Worm (Caenorhabditis elegans) whole organism, L3 larva: Measurements from ENCODE around the gene ugt-4.

Source experiments
- ZK546.5 ChIP-seq: sonication (generic microtip); optimal IDR thresholded peaks from 2 replicates; lab custom pipeline; 2017; ENCODE audit warnings: missing biosample characterization, missing genetic modification characterization
- ceh-28 ChIP-seq: fragments of 150-350 bp; optimal IDR thresholded peaks from 2 replicates; lab custom pipeline; 2014; ENCODE audit warnings: missing biosample characterization, missing genetic modification reagents, missing genetic modification characterization
- ceh-82 ChIP-seq: fragments of 150-350 bp; optimal IDR thresholded peaks from 2 replicates; lab custom pipeline; 2014; ENCODE audit warnings: missing biosample characterization, missing genetic modification characterization
- ceh-9 ChIP-seq: sonication (generic microtip); optimal IDR thresholded peaks from 2 replicates; lab custom pipeline; 2018; ENCODE audit warnings: missing biosample characterization, missing genetic modification characterization
- daf-12 ChIP-seq: fragments of 150-350 bp; optimal IDR thresholded peaks from 2 replicates; lab custom pipeline; 2014; ENCODE audit warnings: missing biosample characterization, missing genetic modification reagents, missing genetic modification characterization
- egl-27 ChIP-seq: sonication (generic microtip); optimal IDR thresholded peaks from 4 replicates; lab custom pipeline; 2017; ENCODE audit warnings: missing biosample characterization, missing genetic modification reagents, missing genetic modification characterization
- elt-1 ChIP-seq: fragments of 150-350 bp; optimal IDR thresholded peaks from 2 replicates; lab custom pipeline; 2014; ENCODE audit warnings: missing biosample characterization, missing genetic modification characterization
- elt-2 ChIP-seq: sonication (generic microtip); optimal IDR thresholded peaks from 2 replicates; lab custom pipeline; 2016; ENCODE audit warnings: missing genetic modification reagents, mild to moderate bottlenecking, missing genetic modification characterization, missing compliant biosample characterization
- elt-3 ChIP-seq, 3 experiments: fragments of 150-350 bp in 1 of 3; sonication (generic microtip) in 2 of 3; optimal IDR thresholded peaks; 2 replicates in 2 of 3; 4 replicates in 1 of 3; lab custom pipeline; 2014 to 2017; ENCODE audit warnings: missing biosample characterization in 3 of 3, missing genetic modification characterization in 3 of 3
- fkh-10 ChIP-seq: sonication (generic microtip); optimal IDR thresholded peaks from 2 replicates; lab custom pipeline; 2017; ENCODE audit warnings: missing biosample characterization, missing genetic modification reagents, missing genetic modification characterization
- fkh-2 ChIP-seq: fragments of 150-350 bp; optimal IDR thresholded peaks from 2 replicates; lab custom pipeline; 2014; ENCODE audit warnings: missing biosample characterization, missing genetic modification reagents, missing genetic modification characterization
- fos-1 ChIP-seq: fragments of 150-350 bp; optimal IDR thresholded peaks from 2 replicates; lab custom pipeline; 2014; ENCODE audit warnings: missing biosample characterization, missing genetic modification characterization
- hmg-11 ChIP-seq: sonication (generic microtip); optimal IDR thresholded peaks from 2 replicates; lab custom pipeline; 2016; ENCODE audit warnings: missing genetic modification characterization, missing compliant biosample characterization
- lin-15B ChIP-seq: fragments of 150-350 bp; optimal IDR thresholded peaks from 2 replicates; lab custom pipeline; 2014; ENCODE audit warnings: missing biosample characterization, missing genetic modification characterization
- lin-39 ChIP-seq: fragments of 150-350 bp; optimal IDR thresholded peaks from 2 replicates; lab custom pipeline; 2018; ENCODE audit warnings: missing biosample characterization, missing genetic modification reagents, missing genetic modification characterization
- nfya-1 ChIP-seq: sonication (generic microtip); optimal IDR thresholded peaks from 2 replicates; lab custom pipeline; 2017; ENCODE audit warnings: missing genetic modification characterization, mild to moderate bottlenecking, missing compliant biosample characterization, antibody characterized with exemption, moderate library complexity; ENCODE audit not compliant: insufficient read depth
- nhr-11 ChIP-seq: fragments of 150-350 bp; optimal IDR thresholded peaks from 2 replicates; lab custom pipeline; 2014; ENCODE audit warnings: missing biosample characterization, missing genetic modification characterization
- nhr-12 ChIP-seq: fragments of 150-350 bp; optimal IDR thresholded peaks from 2 replicates; lab custom pipeline; 2014; ENCODE audit warnings: missing biosample characterization, missing genetic modification characterization
- nhr-23 ChIP-seq: fragments of 150-350 bp; optimal IDR thresholded peaks from 2 replicates; lab custom pipeline; 2014; ENCODE audit warnings: missing biosample characterization, missing genetic modification reagents, missing genetic modification characterization
- nhr-237 ChIP-seq: fragments of 150-350 bp; optimal IDR thresholded peaks from 2 replicates; lab custom pipeline; 2014; ENCODE audit warnings: missing biosample characterization, missing genetic modification characterization
- nhr-25 ChIP-seq: sonication (generic microtip); optimal IDR thresholded peaks from 2 replicates; lab custom pipeline; 2017; ENCODE audit warnings: missing biosample characterization, missing genetic modification characterization
- nhr-28 ChIP-seq: fragments of 150-350 bp; optimal IDR thresholded peaks from 2 replicates; lab custom pipeline; 2014; ENCODE audit warnings: missing biosample characterization, missing genetic modification characterization
- nhr-67 ChIP-seq: fragments of 150-350 bp; optimal IDR thresholded peaks from 2 replicates; lab custom pipeline; 2014; ENCODE audit warnings: missing biosample characterization, missing genetic modification characterization
- nhr-76 ChIP-seq: fragments of 150-350 bp; sonication (generic microtip); optimal IDR thresholded peaks from 5 replicates; lab custom pipeline; 2014; ENCODE audit warnings: missing biosample characterization, missing genetic modification characterization
- pha-4 ChIP-seq: fragments of 150-350 bp; optimal IDR thresholded peaks from 2 replicates; lab custom pipeline; 2014; ENCODE audit warnings: missing biosample characterization, missing genetic modification reagents, missing genetic modification characterization
- pqm-1 ChIP-seq: fragments of 150-350 bp; optimal IDR thresholded peaks from 2 replicates; lab custom pipeline; 2017; ENCODE audit warnings: missing biosample characterization, missing genetic modification characterization, inconsistent platforms
- sea-2 ChIP-seq: fragments of 150-350 bp; sonication (generic microtip); optimal IDR thresholded peaks from 4 replicates; lab custom pipeline; 2014; ENCODE audit warnings: missing biosample characterization, missing genetic modification reagents, missing genetic modification characterization
- snpc-4 ChIP-seq: fragments of 150-350 bp; optimal IDR thresholded peaks from 2 replicates; lab custom pipeline; 2014; ENCODE audit warnings: missing biosample characterization, missing genetic modification characterization
- zag-1 ChIP-seq: fragments of 150-350 bp; optimal IDR thresholded peaks from 2 replicates; lab custom pipeline; 2014; ENCODE audit warnings: missing biosample characterization, missing genetic modification characterization
- ztf-11 ChIP-seq: fragments of 150-350 bp; optimal IDR thresholded peaks from 2 replicates; lab custom pipeline; 2014; ENCODE audit warnings: missing biosample characterization, missing genetic modification characterization
- ztf-4 ChIP-seq: fragments of 150-350 bp; optimal IDR thresholded peaks from 2 replicates; lab custom pipeline; 2014; ENCODE audit warnings: missing biosample characterization, missing genetic modification characterization

ugt-4 gene

DNA sequence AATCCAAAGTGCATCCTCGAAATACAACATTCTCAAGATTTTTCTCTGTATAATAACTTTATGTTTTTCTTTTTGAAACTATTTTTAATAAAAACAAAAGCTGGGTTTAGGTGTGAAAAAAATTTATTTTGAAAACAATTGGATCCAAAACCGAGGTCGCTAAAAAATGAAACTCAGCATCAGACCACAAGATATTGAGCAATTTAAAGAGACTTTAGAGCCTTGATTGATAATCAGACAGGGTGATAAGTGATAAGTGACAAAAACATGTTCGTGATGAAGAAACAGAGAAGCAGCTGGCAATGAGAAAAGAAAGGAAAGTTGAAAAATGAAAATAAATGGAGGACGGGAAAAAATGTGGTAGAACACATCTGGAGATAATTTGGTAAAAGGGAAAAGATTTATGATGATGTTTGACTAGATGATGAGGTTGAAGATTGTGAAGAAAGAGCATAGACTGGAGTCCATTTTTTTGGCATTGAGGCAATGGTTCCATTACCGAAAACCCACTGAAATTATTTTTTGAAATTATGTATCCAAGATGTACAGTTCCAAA, 43.6 kb downstream of the ugt-4 start, which contains the start of gene C15C8.6:
TSS of gene C15C8.6 (minus strand) at position 51 of the 556 bp plus-strand sequence.
- TF ChIP-seq snpc-4 (tag; lab: Kevin White, UChicago): no peak
- no peak for TF ChIP-seq ZK546.5 (tag; lab: Kevin White, UChicago)
- no peak for TF ChIP-seq fos-1 (tag; lab: Kevin White, UChicago)
- no peak for TF ChIP-seq daf-12
- TF ChIP-seq ceh-82 (tag; lab: Kevin White, UChicago): no peak
- TF ChIP-seq nhr-11 (tag; lab: Kevin White, UChicago): no peak
- no peak for TF ChIP-seq pha-4 (tag; lab: Kevin White, UChicago)
- no peak for TF ChIP-seq lin-39
- no peak for TF ChIP-seq nhr-12
- no peak for TF ChIP-seq nhr-25 (tag; lab: Kevin White, UChicago)
- TF ChIP-seq zag-1: no peak
- TF ChIP-seq nhr-28 (tag; lab: Kevin White, UChicago): no peak
- TF ChIP-seq nhr-67 (tag; lab: Kevin White, UChicago): no peak
- no peak for TF ChIP-seq ztf-11 (tag; lab: Kevin White, UChicago)
- TF ChIP-seq nhr-76 (tag; lab: Kevin White, UChicago): no peak

DNA sequence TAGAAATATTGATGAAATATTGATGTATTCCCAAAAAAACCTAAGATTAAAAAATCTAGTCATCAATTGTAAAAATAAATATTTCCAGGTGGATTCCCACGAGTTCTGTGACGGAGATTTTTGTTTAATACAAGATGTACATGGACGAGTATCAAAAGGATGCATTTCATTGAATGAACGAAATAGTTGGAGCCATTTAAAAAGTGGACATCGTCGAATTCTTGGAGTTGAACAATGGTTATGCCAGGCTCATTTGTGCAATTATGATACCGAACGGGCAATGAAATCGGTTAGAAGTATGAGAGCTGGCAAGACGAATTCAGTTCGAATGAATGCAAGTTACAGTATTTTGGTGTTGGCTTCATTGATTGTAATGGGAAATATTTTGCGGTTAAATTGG, 45.6 kb downstream of the ugt-4 start:
- no peak for TF ChIP-seq zag-1
- no peak for TF ChIP-seq nhr-23 (tag; lab: Kevin White, UChicago)

DNA sequence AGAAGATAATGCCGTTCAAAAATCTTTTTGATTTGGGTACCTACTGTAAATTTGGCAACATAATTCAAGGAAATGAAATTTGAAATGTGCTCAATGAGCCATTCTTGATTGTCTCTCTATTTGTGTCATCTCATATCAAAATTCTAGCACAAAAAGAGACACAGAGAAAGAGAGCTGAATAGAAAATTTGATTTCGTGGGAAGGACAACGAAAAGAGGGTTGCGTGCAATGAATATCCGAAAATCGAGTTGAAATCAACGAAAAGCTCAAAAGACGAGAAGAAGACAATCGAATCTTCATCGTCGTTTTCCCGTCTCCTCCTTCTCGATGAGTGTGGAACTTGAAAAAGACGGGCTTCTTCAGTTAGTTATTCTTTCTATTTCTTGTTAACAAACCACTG, 47.3 kb downstream of the ugt-4 start, which contains the start of gene C15C8.5:
TSS of gene C15C8.5 (plus strand) at position 152 of the 400 bp plus-strand sequence.
- peak; percentile 88 for TF ChIP-seq fkh-10 (GFP tag; lab: Kevin White, UChicago)
- no peak for TF ChIP-seq zag-1
- TF ChIP-seq, all 47 proteins: peak for 1

DNA sequence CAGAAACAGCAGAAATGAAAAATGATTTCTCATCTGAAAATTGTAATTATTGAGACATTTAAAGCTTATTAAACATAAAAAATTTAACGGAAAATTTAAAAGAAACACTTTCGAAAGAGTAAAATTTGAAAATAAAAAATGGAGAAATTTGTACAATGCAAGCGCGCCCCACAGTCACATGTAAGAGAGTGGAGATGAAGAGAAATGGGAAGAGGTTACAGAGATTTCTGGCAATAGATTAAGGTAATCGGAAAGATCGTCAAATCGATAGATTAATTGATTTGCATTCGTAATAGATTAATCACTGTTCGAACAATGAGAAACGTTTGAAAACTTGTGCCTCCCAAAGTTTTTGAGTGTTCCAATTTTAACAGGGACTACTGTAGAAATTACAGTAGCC, 47.7 kb downstream of the ugt-4 start, which contains the start of gene C15C8.4:
TSS of gene C15C8.4 (minus strand) at position 33 of the 400 bp plus-strand sequence.
- TF ChIP-seq nfya-1 (peak; percentile 6), ceh-28 (peak; percentile 18), nhr-11 (tag; lab: Kevin White, UChicago) (no peak), elt-1 (tag; lab: Kevin White, UChicago) (peak; percentile 54), ceh-9 (tag; lab: Kevin White, UChicago) (no peak), fkh-2 (tag; lab: Kevin White, UChicago) (no peak), nhr-237 (tag; lab: Kevin White, UChicago) (no peak), lin-15B (peak; percentile 45)

DNA sequence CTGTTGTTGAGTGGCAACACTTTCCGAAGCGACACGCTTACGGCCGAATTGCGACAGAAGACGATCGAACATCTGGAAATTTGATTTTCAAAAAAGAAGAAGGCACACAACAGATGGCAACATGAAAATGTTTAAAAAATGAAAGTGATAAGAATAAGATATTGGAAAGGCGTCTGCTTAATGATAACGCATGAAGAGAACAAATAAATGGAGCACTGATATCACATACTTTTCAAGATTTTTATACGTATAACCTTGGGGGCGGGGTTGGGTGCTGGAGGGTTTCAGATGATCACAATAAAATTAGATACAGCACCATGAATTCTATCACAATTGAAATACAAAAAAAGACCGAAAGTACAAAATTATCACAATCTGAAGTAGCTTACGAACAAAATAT, 50.2 kb downstream of the ugt-4 start, which contains the start of gene C15C8.7:
TSS of gene C15C8.7 (minus strand) at position 72 of the 400 bp plus-strand sequence.
- TF ChIP-seq nhr-76 (tag; lab: Kevin White, UChicago): no peak
- TF ChIP-seq hmg-11 (tag; lab: Kevin White, UChicago): no peak
- TF ChIP-seq pqm-1: peak; percentile 42
- TF ChIP-seq elt-2 (tag; lab: Kevin White, UChicago): peak; percentile 92
- TF ChIP-seq nhr-25 (tag; lab: Kevin White, UChicago): no peak
- TF ChIP-seq, all 47 proteins: peak for 2

DNA sequence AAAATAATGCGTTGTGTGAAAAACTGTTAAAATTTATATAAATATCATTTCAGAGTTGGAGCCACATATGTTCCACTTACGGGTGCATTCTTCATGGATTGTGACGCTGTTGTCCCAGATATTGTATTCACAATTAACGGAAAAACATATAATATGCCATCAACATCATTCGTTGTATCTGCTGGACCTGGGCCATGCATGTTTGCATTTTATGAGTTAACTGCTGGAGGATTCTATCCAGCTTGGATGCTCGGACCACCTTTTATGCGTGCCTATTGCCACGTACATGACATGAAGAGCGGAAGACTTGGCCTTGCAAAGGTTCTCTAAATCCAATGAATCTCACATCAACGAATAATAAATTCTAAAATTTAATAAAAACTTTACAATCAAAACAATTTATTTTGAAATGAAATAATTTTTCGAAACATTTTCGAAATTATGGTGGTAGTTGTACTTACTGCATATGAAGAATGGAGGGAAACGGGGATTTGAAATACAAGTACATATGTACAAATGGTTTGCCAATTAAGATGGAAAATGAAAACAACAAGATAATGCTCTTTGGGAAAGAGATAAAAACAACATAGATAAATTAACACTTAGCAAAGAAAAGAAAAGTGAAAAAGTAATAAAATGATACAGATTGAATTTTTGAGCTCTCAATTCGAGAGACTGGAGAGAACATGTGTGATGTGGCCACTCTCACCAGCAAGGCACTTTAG, 51.2 kb downstream of the ugt-4 start:
- TF ChIP-seq ztf-4 (tag; lab: Kevin White, UChicago) (no peak), elt-2 (tag; lab: Kevin White, UChicago) (peak; percentile 28), sea-2 (GFP tag; lab: Kevin White, UChicago) (no peak), egl-27 (tag; lab: Kevin White, UChicago) (no peak), daf-12 (no peak), elt-3 (tag; optimal IDR thresholded peaks at IDR 0.05; lab: Kevin White, UChicago) (no peak)
